Worm (Caenorhabditis elegans): ENCODE measurements around the gene cyp-33C5.

The cyp-33C5 gene

DNA sequence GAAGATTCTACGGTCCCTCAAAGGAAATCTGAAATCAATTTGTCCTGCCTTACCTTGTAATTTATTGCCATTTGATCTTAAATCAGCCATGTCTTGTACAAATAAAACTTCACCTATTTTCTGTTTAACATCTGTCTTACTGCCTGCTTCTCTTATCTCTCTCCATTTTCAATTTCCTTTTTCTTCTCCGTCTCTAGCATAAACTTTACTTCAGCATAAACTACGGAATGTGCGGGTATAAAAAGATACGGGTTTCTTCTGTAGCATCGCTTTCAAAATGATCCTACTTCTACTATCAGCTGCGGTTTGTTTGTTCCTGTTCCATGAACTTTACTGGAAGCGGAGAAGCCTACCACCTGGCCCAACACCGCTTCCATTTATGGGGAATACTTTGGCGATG, at the start of gene cyp-33C5:
TSS of gene cyp-33C5 (plus strand) at position 254 of the 400 bp plus-strand sequence.
- no peak for TF ChIP-seq lin-13 (GFP tag; optimal IDR thresholded peaks at IDR 0.05)
- TF ChIP-seq hif-1 (tag; optimal IDR thresholded peaks at IDR 0.05): no peak
- peak; percentile 54 for TF ChIP-seq dve-1 (tag; optimal IDR thresholded peaks at IDR 0.05; ENCODE audit: insufficient read depth)
- no peak for TF ChIP-seq nhr-42 (GFP tag; IDR thresholded peaks at IDR 0.05)
- no peak for TF ChIP-seq lin-15B (tag; optimal IDR thresholded peaks at IDR 0.05)
- no peak for TF ChIP-seq fos-1 (tag; optimal IDR thresholded peaks at IDR 0.05)
- no peak for TF ChIP-seq lsy-2 (tag; optimal IDR thresholded peaks at IDR 0.05)
- TF ChIP-seq nhr-48 (tag; optimal IDR thresholded peaks at IDR 0.05): no peak
- 0 out of 2 replicates have a peak, but pooled peaks have one; percentile 41 for TF ChIP-seq lin-1 (GFP tag; IDR thresholded peaks at IDR 0.05)
- no peak for TF ChIP-seq ceh-28 (tag; optimal IDR thresholded peaks at IDR 0.05)
- no peak for TF ChIP-seq ceh-44 (GFP tag; IDR thresholded peaks at IDR 0.05)
- no peak for TF ChIP-seq daf-8 (GFP tag; IDR thresholded peaks at IDR 0.05)
- TF ChIP-seq Y48G9A.11 (GFP tag; IDR thresholded peaks at IDR 0.05): no peak
- TF ChIP-seq zfp-2 (tag; optimal IDR thresholded peaks at IDR 0.05): no peak
- TF ChIP-seq daf-16 (GFP tag; optimal IDR thresholded peaks at IDR 0.05): no peak
- TF ChIP-seq daf-16 (tag; optimal IDR thresholded peaks at IDR 0.05): peak; percentile 46
- no peak for TF ChIP-seq dmd-9 (GFP tag; IDR thresholded peaks at IDR 0.05)
- no peak for TF ChIP-seq vab-7 (GFP tag; IDR thresholded peaks at IDR 0.05)
- peak; percentile 25 for TF ChIP-seq hlh-11 (tag; optimal IDR thresholded peaks at IDR 0.05)
- peak; percentile 5 for TF ChIP-seq duxl-1 (tag; optimal IDR thresholded peaks at IDR 0.05; ENCODE audit: poor library complexity)
- TF ChIP-seq set-16 (GFP tag; IDR thresholded peaks at IDR 0.05): no peak
- TF ChIP-seq T20F7.1 (GFP tag; optimal IDR thresholded peaks at IDR 0.05): no peak
- TF ChIP-seq ama-1 (optimal IDR thresholded peaks at IDR 0.05): no peak
- no peak for TF ChIP-seq unc-130 (GFP tag; optimal IDR thresholded peaks at IDR 0.05)
- no peak for TF ChIP-seq zip-2 (tag; optimal IDR thresholded peaks at IDR 0.05)
- no peak for TF ChIP-seq cey-2 (tag; optimal IDR thresholded peaks at IDR 0.05; ENCODE audit: borderline replicate concordance, insufficient read depth)
- no peak for TF ChIP-seq R02D3.7 (tag; optimal IDR thresholded peaks at IDR 0.05)
- TF ChIP-seq pqm-1 (tag; optimal IDR thresholded peaks at IDR 0.05): peak; percentile 23
- TF ChIP-seq unc-39 (tag; optimal IDR thresholded peaks at IDR 0.05): no peak
- no peak for TF ChIP-seq nhr-41 (GFP tag; IDR thresholded peaks at IDR 0.05)
- TF ChIP-seq saeg-2 (GFP tag; IDR thresholded peaks at IDR 0.05): no peak
- no peak for TF ChIP-seq egl-43 (GFP tag; IDR thresholded peaks at IDR 0.05)
- TF ChIP-seq ces-1 (GFP tag; optimal IDR thresholded peaks at IDR 0.05): no peak
- TF ChIP-seq dmd-6 (GFP tag; IDR thresholded peaks at IDR 0.05): peak; percentile 70
- TF ChIP-seq F37D6.2 (tag; optimal IDR thresholded peaks at IDR 0.05): no peak
- TF ChIP-seq nhr-237 (tag; optimal IDR thresholded peaks at IDR 0.05): no peak
- TF ChIP-seq nhr-28 (tag; optimal IDR thresholded peaks at IDR 0.05): peak; percentile 98
- TF ChIP-seq nhr-111 (GFP tag; optimal IDR thresholded peaks at IDR 0.05): no peak
- no peak for TF ChIP-seq rbr-2 (tag; optimal IDR thresholded peaks at IDR 0.05)
- no peak for TF ChIP-seq F26F4.8 (GFP tag; conservative IDR thresholded peaks at IDR 0.05)
- TF ChIP-seq spr-1 (tag; optimal IDR thresholded peaks at IDR 0.05): no peak
- TF ChIP-seq nhr-76 (tag; optimal IDR thresholded peaks at IDR 0.05): no peak
- no peak for TF ChIP-seq tra-1 (GFP tag; IDR thresholded peaks at IDR 0.05)
- TF ChIP-seq sdz-12 (GFP tag; optimal IDR thresholded peaks at IDR 0.05): no peak

Measured in whole organism, L4 larva.